Worm (Caenorhabditis elegans) whole organism, late embryonic: Measurements from ENCODE around the gene lpd-7.

ENCODE experiments used
- ceh-14 ChIP-seq: sonication (generic microtip); optimal IDR thresholded peaks from 2 replicates; lab custom pipeline; 2016; ENCODE audit warnings: missing genotype, missing genetic modification characterization, missing compliant biosample characterization
- ceh-48 ChIP-seq: sonication (generic microtip); optimal IDR thresholded peaks from 2 replicates; lab custom pipeline; 2016; ENCODE audit warnings: missing genetic modification characterization, inconsistent platforms, missing compliant biosample characterization
- che-1 ChIP-seq: sonication (generic microtip); optimal IDR thresholded peaks from 2 replicates; lab custom pipeline; 2016; ENCODE audit warnings: mild to moderate bottlenecking, missing genetic modification characterization, missing compliant biosample characterization
- hlh-13 ChIP-seq: fragments of 200-800 bp; sonication (Bioruptor generic); optimal IDR thresholded peaks from 2 replicates; lab custom pipeline; 2018; ENCODE audit warnings: mild to moderate bottlenecking, missing genetic modification characterization, missing compliant biosample characterization
- nfya-1 ChIP-seq: sonication (generic microtip); optimal IDR thresholded peaks from 2 replicates; lab custom pipeline; 2017; ENCODE audit warnings: missing genetic modification characterization, mild to moderate bottlenecking, missing compliant biosample characterization, antibody characterized with exemption, moderate library complexity
- pros-1 ChIP-seq: fragments of 150-350 bp; optimal IDR thresholded peaks from 2 replicates; lab custom pipeline; 2014; ENCODE audit warnings: missing biosample characterization, missing genetic modification reagents, missing genetic modification characterization
- rnt-1 ChIP-seq: sonication (generic microtip); optimal IDR thresholded peaks from 2 replicates; lab custom pipeline; 2016; ENCODE audit warnings: missing genetic modification characterization, missing compliant biosample characterization
- unc-55 ChIP-seq: sonication (generic microtip); optimal IDR thresholded peaks from 2 replicates; lab custom pipeline; 2017; ENCODE audit warnings: missing biosample characterization, missing genetic modification reagents, missing genetic modification characterization

DNA sequence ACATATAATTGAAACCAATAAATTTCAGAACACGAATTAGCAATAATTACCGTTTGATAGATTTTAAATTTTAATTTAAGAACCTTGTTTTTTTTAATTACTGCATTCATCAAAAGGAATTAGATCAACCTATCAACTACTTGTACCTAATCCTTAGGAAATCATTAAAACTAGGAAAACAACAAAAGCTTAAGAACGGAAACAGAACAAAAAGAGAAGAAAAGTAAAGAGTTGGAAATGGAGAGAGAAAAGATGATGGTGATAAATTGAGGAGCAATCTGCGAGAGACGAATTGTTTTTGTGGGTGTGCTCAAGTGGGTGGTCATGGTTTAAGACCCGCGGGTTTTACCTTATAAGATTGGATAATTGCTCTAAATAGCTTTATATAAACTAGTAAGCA, 37.8 kb upstream of the lpd-7 start:
- TF ChIP-seq pros-1 (no peak), hlh-13 (GFP tag; lab: Kevin White, UChicago) (no peak), nfya-1 (tag; lab: Kevin White, UChicago) (no peak), che-1 (no peak), rnt-1 (tag; lab: Kevin White, UChicago) (no peak), ceh-48 (tag; lab: Kevin White, UChicago) (no peak), unc-55 (GFP tag; lab: Kevin White, UChicago) (no peak), ceh-14 (tag; lab: Kevin White, UChicago) (no peak)
